Fruit fly (Drosophila melanogaster) whole organism, embryonic: ENCODE results near the gene Cyp4ac1.

Experiments used
- Asciz ChIP-seq: fragments of 200-800 bp; sonication (Bioruptor generic); optimal IDR thresholded peaks from 2 replicates; lab custom pipeline; 2017; ENCODE audit warnings: missing biosample characterization, mild to moderate bottlenecking, missing genetic modification characterization, missing genetic modification reagents
- B-H2 ChIP-seq: fragments of 200-800 bp; sonication (Bioruptor generic); optimal IDR thresholded peaks from 2 replicates; lab custom pipeline; 2018; ENCODE audit warnings: missing biosample characterization, mild to moderate bottlenecking, missing genetic modification characterization
- CG10147 ChIP-seq: fragments of 200-800 bp; sonication (Bioruptor generic); optimal IDR thresholded peaks from 2 replicates; lab custom pipeline; 2019; ENCODE audit warnings: missing biosample characterization, mild to moderate bottlenecking, missing genetic modification characterization, moderate library complexity
- CG11085 ChIP-seq: fragments of 200-800 bp; sonication (Bioruptor generic); IDR thresholded peaks from 2 replicates; pipeline ENCODE4 v1.3.6; 2022; ENCODE audit warnings: missing biosample characterization, missing genetic modification characterization
- CG13775 ChIP-seq: fragments of 200-800 bp; sonication (Bioruptor generic); optimal IDR thresholded peaks from 3 replicates; lab custom pipeline; 2017; ENCODE audit warnings: missing biosample characterization, mild to moderate bottlenecking, missing genetic modification characterization
- CG1529 ChIP-seq: fragments of 200-800 bp; sonication (Bioruptor generic); optimal IDR thresholded peaks from 3 replicates; lab custom pipeline; 2018; ENCODE audit warnings: missing biosample characterization, missing genetic modification characterization
- CG1602 ChIP-seq: fragments of 200-800 bp; sonication (Bioruptor generic); optimal IDR thresholded peaks from 3 replicates; lab custom pipeline; 2016; ENCODE audit warnings: missing biosample characterization, missing genetic modification characterization
- CG1603 ChIP-seq: fragments of 200-800 bp; sonication (Bioruptor generic); optimal IDR thresholded peaks from 2 replicates; lab custom pipeline; 2019; ENCODE audit warnings: missing biosample characterization, mild to moderate bottlenecking, missing genetic modification characterization, moderate library complexity
- CG1647 ChIP-seq: fragments of 200-800 bp; sonication (Bioruptor generic); optimal IDR thresholded peaks from 3 replicates; lab custom pipeline; 2016; ENCODE audit warnings: missing biosample characterization, missing genetic modification characterization
- CG17912 ChIP-seq: fragments of 200-800 bp; sonication (Bioruptor generic); optimal IDR thresholded peaks from 2 replicates; lab custom pipeline; 2018; ENCODE audit warnings: missing biosample characterization, mild to moderate bottlenecking, missing genetic modification characterization
- CG1792 ChIP-seq: fragments of 200-800 bp; sonication (Bioruptor generic); optimal IDR thresholded peaks from 2 replicates; lab custom pipeline; 2016; ENCODE audit warnings: missing biosample characterization, missing genetic modification characterization
- CG18476 ChIP-seq: fragments of 200-800 bp; sonication (Bioruptor generic); optimal IDR thresholded peaks from 2 replicates; lab custom pipeline; 2016; ENCODE audit warnings: missing biosample characterization, mild to moderate bottlenecking, missing genetic modification characterization
- CG2199 ChIP-seq: fragments of 200-800 bp; sonication (Bioruptor generic); IDR thresholded peaks from 3 replicates; pipeline ENCODE4 v1.3.6; 2022; ENCODE audit warnings: missing biosample characterization, missing genetic modification characterization
- CG3163 ChIP-seq: fragments of 200-800 bp; sonication (Bioruptor generic); optimal IDR thresholded peaks from 3 replicates; lab custom pipeline; 2016; ENCODE audit warnings: missing biosample characterization, missing genetic modification characterization
- CG4282 ChIP-seq: fragments of 200-800 bp; sonication (Bioruptor generic); optimal IDR thresholded peaks from 2 replicates; lab custom pipeline; 2016; ENCODE audit warnings: missing biosample characterization, missing genetic modification characterization
- CG4404 ChIP-seq: fragments of 200-800 bp; sonication (Bioruptor generic); IDR thresholded peaks from 2 replicates; pipeline ENCODE4 v1.3.6; 2022; ENCODE audit warnings: missing biosample characterization, missing genetic modification characterization
- CG6272 ChIP-seq: fragments of 200-800 bp; sonication (Bioruptor generic); IDR thresholded peaks from 2 replicates; pipeline ENCODE4 v1.3.6; 2022; ENCODE audit warnings: missing biosample characterization, missing genetic modification characterization
- CrebB ChIP-seq: fragments of 200-800 bp; sonication (Bioruptor generic); optimal IDR thresholded peaks from 3 replicates; lab custom pipeline; 2018; ENCODE audit warnings: missing biosample characterization, mild to moderate bottlenecking, missing genetic modification characterization
- D ChIP-seq, 2 experiments: fragments of 200-800 bp in 1 of 2; fragments of >200 bp in 1 of 2; sonication (Bioruptor generic) in 1 of 2; optimal IDR thresholded peaks; 2 replicates in 1 of 2; 3 replicates in 1 of 2; lab custom pipeline; 2017; ENCODE audit warnings: mild to moderate bottlenecking in 1 of 2, missing biosample characterization in 1 of 2, missing genetic modification characterization in 1 of 2, missing genetic modification reagents in 1 of 2
- D19B ChIP-seq: fragments of 200-800 bp; sonication (Bioruptor generic); optimal IDR thresholded peaks from 2 replicates; lab custom pipeline; 2017; ENCODE audit warnings: missing biosample characterization, mild to moderate bottlenecking, missing genetic modification characterization
- Ets65A ChIP-seq: fragments of 200-800 bp; sonication (Bioruptor generic); peaks from one replicate; lab custom pipeline; 2016; ENCODE audit warnings: missing biosample characterization, missing genetic modification characterization
- Ets97D ChIP-seq: fragments of 200-800 bp; sonication (Bioruptor generic); optimal IDR thresholded peaks from 3 replicates; lab custom pipeline; 2016; ENCODE audit warnings: missing biosample characterization, missing genetic modification characterization
- HLHmδ ChIP-seq: fragments of 200-800 bp; sonication (Bioruptor generic); optimal IDR thresholded peaks from 2 replicates; lab custom pipeline; 2018; ENCODE audit warnings: missing biosample characterization, mild to moderate bottlenecking, missing genetic modification characterization, moderate library complexity
- NK7.1 ChIP-seq: fragments of 200-800 bp; sonication (Bioruptor generic); optimal IDR thresholded peaks from 3 replicates; lab custom pipeline; 2016; ENCODE audit warnings: missing biosample characterization, missing genetic modification characterization
- Nf-YB ChIP-seq: fragments of 200-800 bp; sonication (Bioruptor generic); optimal IDR thresholded peaks from 3 replicates; lab custom pipeline; 2019; ENCODE audit warnings: missing biosample characterization, mild to moderate bottlenecking, missing genetic modification characterization, moderate library complexity
- PHDP ChIP-seq: fragments of 200-800 bp; sonication (Bioruptor generic); optimal IDR thresholded peaks from 3 replicates; lab custom pipeline; 2018; ENCODE audit warnings: missing biosample characterization, mild to moderate bottlenecking, missing genetic modification characterization, moderate library complexity
- Rfx ChIP-seq: fragments of 200-800 bp; sonication (Bioruptor generic); IDR thresholded peaks from 2 replicates; pipeline ENCODE4 v1.3.6; 2022; ENCODE audit warnings: missing biosample characterization, missing genetic modification characterization
- Sox100B ChIP-seq: fragments of 200-800 bp; sonication (Bioruptor generic); optimal IDR thresholded peaks from 3 replicates; lab custom pipeline; 2018; ENCODE audit warnings: missing biosample characterization, mild to moderate bottlenecking, missing genetic modification characterization
- Sry-β ChIP-seq: fragments of 200-800 bp; sonication (Bioruptor generic); optimal IDR thresholded peaks from 2 replicates; lab custom pipeline; 2018; ENCODE audit warnings: missing biosample characterization, mild to moderate bottlenecking, missing genetic modification characterization, moderate library complexity
- Xrp1 ChIP-seq: fragments of 200-800 bp; sonication (Bioruptor generic); IDR thresholded peaks from 2 replicates; pipeline ENCODE4 v1.3.6; 2022; ENCODE audit warnings: missing biosample characterization, missing genetic modification characterization
- al ChIP-seq: fragments of 200-800 bp; sonication (Bioruptor generic); IDR thresholded peaks from 2 replicates; pipeline ENCODE4 v1.3.6; 2022; ENCODE audit warnings: missing biosample characterization, missing genetic modification characterization
- bsh ChIP-seq, 2 experiments: fragments of 200-800 bp; sonication (Bioruptor generic); optimal IDR thresholded peaks; 2 replicates each; lab custom pipeline; 2017 to 2018; ENCODE audit warnings: mild to moderate bottlenecking in 2 of 2, missing biosample characterization in 2 of 2, missing genetic modification characterization in 2 of 2, moderate library complexity in 1 of 2
- cg ChIP-seq: fragments of 200-800 bp; sonication (Bioruptor generic); optimal IDR thresholded peaks from 3 replicates; lab custom pipeline; 2019; ENCODE audit warnings: missing biosample characterization, mild to moderate bottlenecking, missing genetic modification characterization, moderate library complexity
- da ChIP-seq: fragments of 200-800 bp; sonication (Bioruptor generic); optimal IDR thresholded peaks from 2 replicates; lab custom pipeline; 2016; ENCODE audit warnings: missing biosample characterization, missing genetic modification characterization
- danr ChIP-seq: fragments of 200-800 bp; sonication (Bioruptor generic); IDR thresholded peaks from 2 replicates; pipeline ENCODE4 v1.3.6; 2022; ENCODE audit warnings: missing biosample characterization, missing genetic modification characterization
- eyg ChIP-seq: fragments of 200-800 bp; sonication (Bioruptor generic); optimal IDR thresholded peaks from 3 replicates; lab custom pipeline; 2016; ENCODE audit warnings: missing biosample characterization, missing genetic modification characterization
- ftz-f1 ChIP-seq: fragments of 200-800 bp; sonication (Bioruptor generic); optimal IDR thresholded peaks from 2 replicates; lab custom pipeline; 2016; ENCODE audit warnings: missing biosample characterization, missing genetic modification characterization
- fu2 ChIP-seq: fragments of 200-800 bp; sonication (Bioruptor generic); optimal IDR thresholded peaks from 2 replicates; lab custom pipeline; 2016; ENCODE audit warnings: missing biosample characterization, missing genetic modification characterization
- grau ChIP-seq: fragments of 200-800 bp; optimal IDR thresholded peaks from 3 replicates; lab custom pipeline; 2019; ENCODE audit warnings: missing biosample characterization, mild to moderate bottlenecking, missing genetic modification characterization, moderate library complexity
- her ChIP-seq: fragments of 200-800 bp; sonication (Bioruptor generic); optimal IDR thresholded peaks from 2 replicates; lab custom pipeline; 2016; ENCODE audit warnings: missing biosample characterization, missing genetic modification characterization
- jing ChIP-seq: fragments of 200-800 bp; sonication (Bioruptor generic); optimal IDR thresholded peaks from 2 replicates; lab custom pipeline; 2018; ENCODE audit warnings: missing biosample characterization, mild to moderate bottlenecking, missing genetic modification characterization
- lbe ChIP-seq: fragments of 200-800 bp; sonication (Bioruptor generic); optimal IDR thresholded peaks from 2 replicates; lab custom pipeline; 2016; ENCODE audit warnings: missing biosample characterization, mild to moderate bottlenecking, missing genetic modification characterization
- lola ChIP-seq, 3 experiments: fragments of >200 bp in 2 of 3; fragments of 200-800 bp in 1 of 3; sonication (Bioruptor generic) in 1 of 3; optimal IDR thresholded peaks; 2 replicates each; lab custom pipeline; 2017 to 2019; ENCODE audit warnings: missing biosample characterization in 3 of 3, missing genetic modification characterization in 3 of 3, mild to moderate bottlenecking in 1 of 3, moderate library complexity in 1 of 3
- repo ChIP-seq: fragments of 200-800 bp; sonication (Bioruptor generic); optimal IDR thresholded peaks from 2 replicates; lab custom pipeline; 2016; ENCODE audit warnings: missing biosample characterization, missing genetic modification characterization
- rib ChIP-seq: fragments of 200-800 bp; sonication (Bioruptor generic); IDR thresholded peaks from 2 replicates; pipeline ENCODE4 v1.3.6; 2022; ENCODE audit warnings: missing biosample characterization, missing genetic modification characterization
- sens ChIP-seq: fragments of 200-800 bp; sonication (Bioruptor generic); peaks from one replicate; lab custom pipeline; 2016; ENCODE audit warnings: missing biosample characterization, missing genetic modification characterization
- sim ChIP-seq: fragments of 200-800 bp; sonication (Bioruptor generic); IDR thresholded peaks from 2 replicates; pipeline ENCODE4 v1.3.6; 2022; ENCODE audit warnings: missing biosample characterization, missing genetic modification characterization
- slou ChIP-seq: fragments of 200-800 bp; sonication (Bioruptor generic); optimal IDR thresholded peaks from 3 replicates; lab custom pipeline; 2016; ENCODE audit warnings: missing biosample characterization, missing genetic modification characterization
- tll ChIP-seq, 2 experiments: fragments of 200-800 bp in 1 of 2; fragments of >200 bp in 1 of 2; sonication (Bioruptor generic) in 1 of 2; optimal IDR thresholded peaks; 2 replicates each; lab custom pipeline; 2017 to 2019; ENCODE audit warnings: missing biosample characterization in 2 of 2, missing genetic modification characterization in 2 of 2, mild to moderate bottlenecking in 1 of 2, moderate library complexity in 1 of 2
- tup ChIP-seq: fragments of 200-800 bp; sonication (Bioruptor generic); optimal IDR thresholded peaks from 2 replicates; lab custom pipeline; 2016; ENCODE audit warnings: missing biosample characterization, mild to moderate bottlenecking, missing genetic modification characterization, moderate library complexity
- yki ChIP-seq: fragments of >200 bp; optimal IDR thresholded peaks from 3 replicates; lab custom pipeline; 2018

The Cyp4ac1 gene

DNA sequence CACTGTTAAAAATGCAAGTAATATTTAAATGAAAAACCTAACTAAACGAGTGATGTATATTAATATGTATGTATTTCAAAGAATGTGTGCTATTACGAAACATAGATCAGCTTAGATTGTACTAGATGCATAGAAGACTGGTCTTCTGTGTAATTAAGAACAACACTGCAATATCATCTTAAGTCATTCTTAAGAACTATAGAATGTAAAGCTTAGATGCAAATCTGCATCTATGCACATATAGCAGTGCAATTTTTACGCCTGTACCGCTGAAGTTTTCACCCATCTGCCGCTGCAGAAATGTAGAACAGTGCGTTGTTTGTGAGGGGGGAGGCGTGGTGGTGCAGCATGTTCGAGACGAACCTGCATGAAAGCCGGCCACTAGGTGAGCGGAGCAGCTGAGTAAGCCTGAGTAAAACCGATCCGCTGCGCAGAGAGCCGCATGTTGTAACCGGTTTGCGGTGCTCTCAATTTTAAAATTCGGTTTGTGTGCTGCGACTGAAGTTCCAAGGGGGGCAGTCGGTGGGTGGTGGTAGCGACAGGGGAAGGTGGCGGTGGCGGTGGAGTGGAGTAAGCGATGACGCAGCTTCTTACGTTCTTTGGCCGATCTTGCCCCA lies 33.0 kb downstream of the Cyp4ac1 start (continued):
- TF ChIP-seq sim (GFP tag; lab: Robert Waterston, UW) (no peak), Sox100B (GFP tag; lab: Kevin White, UChicago) (peak; percentile 11), CG3163 (GFP tag; lab: Kevin White, UChicago) (no peak), CG1792 (no peak), D (optimal IDR thresholded peaks at IDR 0.05; lab: Kevin White, UChicago) (no peak), D (GFP tag; optimal IDR thresholded peaks at IDR 0.05; lab: Kevin White, UChicago) (peak; percentile 43), D19B (GFP tag; lab: Kevin White, UChicago) (no peak), cg (GFP tag; lab: Kevin White, UChicago) (peak; percentile 8), CrebB (tag; lab: Kevin White, UChicago) (no peak), tup (no peak), CG13775 (GFP tag; lab: Kevin White, UChicago) (no peak), B-H2 (GFP tag; lab: Kevin White, UChicago) (no peak), fu2 (GFP tag; lab: Kevin White, UChicago) (no peak), jing (GFP tag; lab: Kevin White, UChicago) (no peak), bsh (GFP tag; optimal IDR thresholded peaks at IDR 0.05; lab: Kevin White, UChicago) (peak; percentile 76 to 87), ftz-f1 (no peak), CG6272 (GFP tag; lab: Robert Waterston, UW) (no peak), repo (GFP tag; lab: Kevin White, UChicago) (no peak), Sry-β (GFP tag; lab: Kevin White, UChicago) (no peak), CG4282 (GFP tag; lab: Kevin White, UChicago) (no peak), lola (GFP tag; optimal IDR thresholded peaks at IDR 0.05; lab: Kevin White, UChicago) (peak in 1 of 3 experiments; percentile 61), yki (lab: Kevin White, UChicago) (no peak), grau (tag; lab: Kevin White, UChicago) (peak; percentile 21), CG1603 (tag; lab: Kevin White, UChicago) (peak; percentile 14), CG18476 (GFP tag; lab: Kevin White, UChicago) (no peak), tll (GFP tag; optimal IDR thresholded peaks at IDR 0.05; lab: Kevin White, UChicago) (no peak), CG4404 (GFP tag; lab: Robert Waterston, UW) (no peak), danr (GFP tag; lab: Robert Waterston, UW) (no peak), eyg (no peak), al (GFP tag; lab: Robert Waterston, UW) (no peak), rib (GFP tag; lab: Robert Waterston, UW) (0 out of 2 replicates have a peak, but pooled peaks have one; percentile 43), CG17912 (GFP tag; lab: Kevin White, UChicago) (no peak), CG11085 (GFP tag; lab: Robert Waterston, UW) (no peak), Ets65A (GFP tag; lab: Kevin White, UChicago) (no peak), Nf-YB (GFP tag; lab: Kevin White, UChicago) (no peak), CG1602 (peak; percentile 8), CG2199 (GFP tag; lab: Robert Waterston, UW) (no peak), CG1647 (GFP tag; lab: Kevin White, UChicago) (no peak), Rfx (GFP tag; lab: Robert Waterston, UW) (no peak), Asciz (GFP tag; lab: Kevin White, UChicago) (peak; percentile 22), NK7.1 (GFP tag; lab: Kevin White, UChicago) (no peak), her (GFP tag; lab: Kevin White, UChicago) (no peak), Xrp1 (peak; percentile 36; the same call in 1 of the 2 replicates), HLHmδ (GFP tag; lab: Kevin White, UChicago) (no peak), da (GFP tag; lab: Kevin White, UChicago) (no peak), PHDP (tag; lab: Kevin White, UChicago) (peak; percentile 40), slou (GFP tag; lab: Kevin White, UChicago) (no peak), CG1529 (GFP tag; lab: Kevin White, UChicago) (peak; percentile 40), lbe (GFP tag; lab: Kevin White, UChicago) (no peak), CG10147 (no peak), Ets97D (GFP tag; lab: Kevin White, UChicago) (no peak), sens (no peak)
